Worm (Caenorhabditis elegans) whole organism, L2 larva: ENCODE measurements around the gene chil-6.

Experiments used
- F13H6.1 ChIP-seq: sonication (generic microtip); optimal IDR thresholded peaks from 2 replicates; lab custom pipeline; 2016; ENCODE audit warnings: missing genetic modification characterization, missing compliant biosample characterization
- blmp-1 ChIP-seq: sonication (generic microtip); optimal IDR thresholded peaks from 2 replicates; lab custom pipeline; 2017; ENCODE audit warnings: missing genetic modification characterization, mild to moderate bottlenecking, missing compliant biosample characterization, antibody characterized with exemption, moderate library complexity; ENCODE audit not compliant: insufficient read depth
- ceh-16 ChIP-seq: fragments of 150-350 bp; optimal IDR thresholded peaks from 2 replicates; lab custom pipeline; 2014; ENCODE audit warnings: missing biosample characterization, missing genetic modification characterization
- nhr-77 ChIP-seq: fragments of 150-350 bp; optimal IDR thresholded peaks from 2 replicates; lab custom pipeline; 2014; ENCODE audit warnings: missing biosample characterization, missing genetic modification characterization
- snpc-4 ChIP-seq: fragments of 150-350 bp; optimal IDR thresholded peaks from 2 replicates; lab custom pipeline; 2014; ENCODE audit warnings: missing biosample characterization, missing genetic modification characterization
- ztf-11 ChIP-seq: sonication (generic microtip); optimal IDR thresholded peaks from 2 replicates; lab custom pipeline; 2017; ENCODE audit warnings: missing biosample characterization, missing genetic modification characterization

DNA sequence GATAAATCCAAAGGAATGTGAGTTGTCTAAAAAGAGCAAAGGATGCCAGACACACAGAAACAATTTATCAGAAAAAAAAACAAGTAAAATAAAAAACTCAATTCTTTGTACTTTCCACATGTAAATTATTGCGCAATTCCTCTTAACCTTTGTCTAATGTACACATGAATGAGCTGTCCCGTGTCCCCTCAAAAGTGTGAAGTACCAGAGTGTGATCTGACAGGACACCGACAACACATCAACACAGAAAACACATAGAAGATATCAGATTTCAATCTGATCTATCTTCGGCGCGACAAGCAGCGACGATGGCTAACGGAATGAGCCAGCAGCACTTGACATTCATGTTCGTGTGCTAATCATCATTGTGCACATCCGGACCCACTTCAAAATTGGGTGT lies 29.2 kb downstream of the chil-6 start:
- TF ChIP-seq ztf-11 (no peak), nhr-77 (tag; lab: Kevin White, UChicago) (no peak), F13H6.1 (tag; lab: Kevin White, UChicago) (no peak), blmp-1 (tag; lab: Kevin White, UChicago) (no peak), snpc-4 (no peak), ceh-16 (no peak)
